Worm (Caenorhabditis elegans) whole organism, L4/young adult: ENCODE measurements around the gene K01A11.3.

Source experiments
- W03F9.2 ChIP-seq: fragments of 150-350 bp; optimal IDR thresholded peaks from 2 replicates; lab custom pipeline; 2014; ENCODE audit warnings: missing biosample characterization, missing genetic modification characterization
- dao-5 ChIP-seq: sonication (generic microtip); optimal IDR thresholded peaks from 2 replicates; lab custom pipeline; 2016; ENCODE audit warnings: missing genotype, missing genetic modification characterization, moderate library complexity, missing compliant biosample characterization
- him-1 ChIP-seq: sonication (generic microtip); optimal IDR thresholded peaks from 2 replicates; lab custom pipeline; 2016; ENCODE audit warnings: missing genotype, missing genetic modification reagents, missing genetic modification characterization, missing compliant biosample characterization

- TF ChIP-seq W03F9.2 (tag; lab: Kevin White, UChicago) (no peak), dao-5 (tag; lab: Kevin White, UChicago) (no peak), him-1 (tag; lab: Kevin White, UChicago) (no peak)
Observed at ce11 chrIII:3435152-3435551, 17.3 kb downstream of the K01A11.3 start.
